Worm (Caenorhabditis elegans) whole organism, late embryonic: ENCODE results near the gene him-4.

Experiments
- ceh-18 ChIP-seq: sonication (generic microtip); optimal IDR thresholded peaks from 2 replicates; lab custom pipeline; 2016; ENCODE audit warnings: missing genetic modification characterization, missing compliant biosample characterization
- elt-4 ChIP-seq: sonication (generic microtip); optimal IDR thresholded peaks from 2 replicates; lab custom pipeline; 2016; ENCODE audit warnings: missing genetic modification characterization, missing compliant biosample characterization
- hlh-13 ChIP-seq: fragments of 200-800 bp; sonication (Bioruptor generic); optimal IDR thresholded peaks from 2 replicates; lab custom pipeline; 2018; ENCODE audit warnings: mild to moderate bottlenecking, missing genetic modification characterization, missing compliant biosample characterization
- pag-3 ChIP-seq: sonication (generic microtip); optimal IDR thresholded peaks from 2 replicates; lab custom pipeline; 2016; ENCODE audit warnings: missing compliant biosample characterization, missing genetic modification characterization, borderline replicate concordance
- pha-4 ChIP-seq: fragments of 150-350 bp; optimal IDR thresholded peaks from 2 replicates; lab custom pipeline; 2018; ENCODE audit warnings: missing biosample characterization, missing genetic modification reagents, missing genetic modification characterization

- TF ChIP-seq hlh-13 (GFP tag; lab: Kevin White, UChicago) = no peak
- TF ChIP-seq elt-4 (tag; lab: Kevin White, UChicago) = no peak
- TF ChIP-seq pag-3 (tag; lab: Kevin White, UChicago) = no peak
- TF ChIP-seq ceh-18 = no peak
- no peak for TF ChIP-seq pha-4 (tag; lab: Kevin White, UChicago)
These were observed 39.4 kb upstream of the him-4 start for ce11 chrX:9677927-9678326.
